Worm (Caenorhabditis elegans): ENCODE results near the gene cyp-35A4.

cyp-35A4 gene

ce11 chrV:4046122-4046521 is 14.7 kb downstream of the cyp-35A4 start, which contains the start of gene phat-7:
phat-7 (plus strand) TSS chrV:4046422.
- TF ChIP-seq jun-1 (tag; optimal IDR thresholded peaks at IDR 0.05) (no peak), ama-1 (optimal IDR thresholded peaks at IDR 0.05) (no peak), tbx-2 (tag; optimal IDR thresholded peaks at IDR 0.05) (no peak), ZK546.5 (tag; optimal IDR thresholded peaks at IDR 0.05) (no peak), fkh-10 (GFP tag; optimal IDR thresholded peaks at IDR 0.05) (no peak), mdl-1 (tag; optimal IDR thresholded peaks at IDR 0.05) (no peak), lsy-12 (tag; optimal IDR thresholded peaks at IDR 0.05) (no peak), unc-62 (GFP tag; optimal IDR thresholded peaks at IDR 0.05) (no peak), lin-39 (tag; optimal IDR thresholded peaks at IDR 0.05) (no peak)

ce11 chrV:4047541-4047940 is 16.1 kb downstream of the cyp-35A4 start, which contains the start of gene srh-169:
srh-169 (plus strand) TSS chrV:4047841.
- TF ChIP-seq zag-1 (tag; optimal IDR thresholded peaks at IDR 0.05) (no peak), aly-2 (tag; optimal IDR thresholded peaks at IDR 0.05) (no peak), ceh-82 (tag; optimal IDR thresholded peaks at IDR 0.05) (no peak), pha-4 (tag; optimal IDR thresholded peaks at IDR 0.05) (no peak), ceh-28 (tag; optimal IDR thresholded peaks at IDR 0.05) (no peak), daf-12 (tag; optimal IDR thresholded peaks at IDR 0.05) (no peak), ceh-9 (tag; optimal IDR thresholded peaks at IDR 0.05) (no peak), R02D3.7 (tag; optimal IDR thresholded peaks at IDR 0.05) (no peak), hmg-11 (tag; optimal IDR thresholded peaks at IDR 0.05) (no peak), lin-15B (tag; optimal IDR thresholded peaks at IDR 0.05) (no peak), lsy-12 (tag; optimal IDR thresholded peaks at IDR 0.05) (no peak)

ce11 chrV:4055025-4055424 is 23.6 kb downstream of the cyp-35A4 start, which contains the start of gene djr-1.2:
djr-1.2 (minus strand) TSS chrV:4055125.
- no peak for TF ChIP-seq fkh-10 (GFP tag; optimal IDR thresholded peaks at IDR 0.05)
- TF ChIP-seq lin-15B (tag; optimal IDR thresholded peaks at IDR 0.05): no peak
- no peak for TF ChIP-seq ceh-9 (tag; optimal IDR thresholded peaks at IDR 0.05)
- no peak for TF ChIP-seq tbx-2 (tag; optimal IDR thresholded peaks at IDR 0.05)
- TF ChIP-seq fkh-2 (tag; optimal IDR thresholded peaks at IDR 0.05): no peak
- no peak for TF ChIP-seq jun-1 (tag; optimal IDR thresholded peaks at IDR 0.05)
- TF ChIP-seq R02D3.7 (tag; optimal IDR thresholded peaks at IDR 0.05): no peak
- TF ChIP-seq ztf-11 (tag; optimal IDR thresholded peaks at IDR 0.05): no peak
- no peak for TF ChIP-seq ztf-4 (tag; optimal IDR thresholded peaks at IDR 0.05)
- no peak for TF ChIP-seq elt-3 (tag; optimal IDR thresholded peaks at IDR 0.05)
- no peak for TF ChIP-seq egl-5 (tag; optimal IDR thresholded peaks at IDR 0.05)
- TF ChIP-seq nfya-1 (tag; optimal IDR thresholded peaks at IDR 0.05; ENCODE audit: insufficient read depth): no peak
- no peak for TF ChIP-seq ceh-16 (tag; optimal IDR thresholded peaks at IDR 0.05)

- no peak for TF ChIP-seq tbx-2 (tag; optimal IDR thresholded peaks at IDR 0.05)
- TF ChIP-seq ceh-16 (tag; optimal IDR thresholded peaks at IDR 0.05): no peak
- TF ChIP-seq nhr-25 (tag; optimal IDR thresholded peaks at IDR 0.05): no peak
- no peak for TF ChIP-seq mml-1 (tag; optimal IDR thresholded peaks at IDR 0.05)
- no peak for TF ChIP-seq nhr-11 (tag; optimal IDR thresholded peaks at IDR 0.05)
- no peak for TF ChIP-seq egl-5 (tag; optimal IDR thresholded peaks at IDR 0.05)
- TF ChIP-seq snpc-4 (tag; optimal IDR thresholded peaks at IDR 0.05): no peak
- TF ChIP-seq unc-39 (tag; optimal IDR thresholded peaks at IDR 0.05): no peak
- no peak for TF ChIP-seq ztf-4 (tag; optimal IDR thresholded peaks at IDR 0.05)
- TF ChIP-seq nhr-28 (tag; optimal IDR thresholded peaks at IDR 0.05): no peak
- TF ChIP-seq elt-3 (tag; optimal IDR thresholded peaks at IDR 0.05): no peak
- no peak for TF ChIP-seq fkh-2 (tag; optimal IDR thresholded peaks at IDR 0.05)
- TF ChIP-seq daf-12 (tag; optimal IDR thresholded peaks at IDR 0.05): no peak
- no peak for TF ChIP-seq zag-1 (tag; optimal IDR thresholded peaks at IDR 0.05)
- no peak for TF ChIP-seq eor-1 (tag; optimal IDR thresholded peaks at IDR 0.05)
- TF ChIP-seq elt-1 (tag; optimal IDR thresholded peaks at IDR 0.05): no peak
- no peak for TF ChIP-seq jun-1 (tag; optimal IDR thresholded peaks at IDR 0.05)
Observed at ce11 chrV:4056203-4056602, 24.8 kb downstream of the cyp-35A4 start.

- TF ChIP-seq lin-15B (tag; optimal IDR thresholded peaks at IDR 0.05): peak; percentile 4
Observed at ce11 chrV:4063559-4064164, 32.2 kb downstream of the cyp-35A4 start.
